Worm (Caenorhabditis elegans): ENCODE data around the gene abu-2.

- TF ChIP-seq pqm-1 (tag; optimal IDR thresholded peaks at IDR 0.05) (no peak), unc-39 (tag; optimal IDR thresholded peaks at IDR 0.05) (no peak), ztf-11 (tag; optimal IDR thresholded peaks at IDR 0.05) (no peak), nhr-76 (tag; optimal IDR thresholded peaks at IDR 0.05) (no peak)
Measured at ce11 chrX:1384538-1384937, 25.9 kb downstream of the abu-2 start, which contains the start of gene F56C3.8.
